Worm (Caenorhabditis elegans) whole organism, L1 larva: ENCODE measurements around the gene ZK470.2.

ENCODE experiments used
- aha-1 ChIP-seq: fragments of 150-350 bp; optimal IDR thresholded peaks from 2 replicates; lab custom pipeline; 2014; ENCODE audit warnings: missing biosample characterization, missing genetic modification characterization
- alr-1 ChIP-seq: fragments of 200-800 bp; sonication (Bioruptor generic); optimal IDR thresholded peaks from 2 replicates; lab custom pipeline; 2018; ENCODE audit warnings: borderline replicate concordance, mild to moderate bottlenecking, missing genetic modification characterization, missing compliant biosample characterization
- blmp-1 ChIP-seq: fragments of 150-350 bp; optimal IDR thresholded peaks from 2 replicates; lab custom pipeline; 2014; ENCODE audit warnings: missing biosample characterization, missing genetic modification characterization
- ceh-82 ChIP-seq, 3 experiments: fragments of 150-350 bp in 1 of 3; sonication (generic microtip) in 2 of 3; optimal IDR thresholded peaks; 2 replicates each; lab custom pipeline; 2014 to 2017; ENCODE audit warnings: missing biosample characterization in 3 of 3, missing genetic modification characterization in 3 of 3
- ceh-88 ChIP-seq: fragments of 200-800 bp; sonication (Bioruptor generic); IDR thresholded peaks from 2 replicates; pipeline ENCODE4 v1.3.6; 2022; ENCODE audit warnings: missing genetic modification characterization, missing compliant biosample characterization
- elt-2 ChIP-seq: sonication (generic microtip); optimal IDR thresholded peaks from 2 replicates; lab custom pipeline; 2016; ENCODE audit warnings: missing genetic modification characterization, mild to moderate bottlenecking, inconsistent platforms, missing compliant biosample characterization, missing genetic modification reagents
- grh-1 ChIP-seq: fragments of 200-800 bp; sonication (Bioruptor generic); IDR thresholded peaks from 2 replicates; pipeline ENCODE4 v1.3.6; 2022; ENCODE audit warnings: missing genetic modification reagents, missing genetic modification characterization, missing compliant biosample characterization
- hlh-17 ChIP-seq: fragments of 200-800 bp; sonication (Bioruptor generic); optimal IDR thresholded peaks from 2 replicates; lab custom pipeline; 2018; ENCODE audit warnings: missing genetic modification characterization, mild to moderate bottlenecking, missing compliant biosample characterization, moderate library complexity, borderline replicate concordance
- irx-1 ChIP-seq: sonication (generic microtip); optimal IDR thresholded peaks from 2 replicates; lab custom pipeline; 2016; ENCODE audit warnings: missing genetic modification characterization, missing compliant biosample characterization
- jun-1 ChIP-seq: fragments of 150-350 bp; optimal IDR thresholded peaks from 2 replicates; lab custom pipeline; 2014; ENCODE audit warnings: missing biosample characterization, missing genetic modification reagents, missing genetic modification characterization
- lin-14 ChIP-seq: fragments of 200-800 bp; sonication (Bioruptor generic); optimal IDR thresholded peaks from 2 replicates; lab custom pipeline; 2018; ENCODE audit warnings: mild to moderate bottlenecking, missing genetic modification characterization, moderate library complexity, missing compliant biosample characterization
- lin-35 ChIP-seq, 2 experiments: fragments of 150-350 bp; optimal IDR thresholded peaks; 2 replicates each; lab custom pipeline; 2014; ENCODE audit warnings: missing biosample characterization in 2 of 2, missing genetic modification characterization in 2 of 2, missing genetic modification reagents in 2 of 2
- lin-39 ChIP-seq: fragments of 150-350 bp; optimal IDR thresholded peaks from 2 replicates; lab custom pipeline; 2014; ENCODE audit warnings: missing biosample characterization, missing genetic modification reagents, missing genetic modification characterization
- lsy-2 ChIP-seq, 2 experiments: fragments of 150-350 bp; optimal IDR thresholded peaks; 2 replicates each; lab custom pipeline; 2014; ENCODE audit warnings: missing biosample characterization in 2 of 2, missing genetic modification characterization in 2 of 2
- mab-9 ChIP-seq: fragments of 200-800 bp; sonication (Bioruptor generic); IDR thresholded peaks from 2 replicates; pipeline ENCODE4 v1.3.6; 2022; ENCODE audit warnings: missing genetic modification reagents, missing genetic modification characterization, missing compliant biosample characterization
- nhr-71 ChIP-seq: sonication (generic microtip); optimal IDR thresholded peaks from 2 replicates; lab custom pipeline; 2016; ENCODE audit warnings: mild to moderate bottlenecking, missing genetic modification characterization, moderate library complexity, missing compliant biosample characterization
- nhr-77 ChIP-seq: fragments of 150-350 bp; optimal IDR thresholded peaks from 2 replicates; lab custom pipeline; 2014; ENCODE audit warnings: missing biosample characterization, missing genetic modification characterization
- nhr-85 ChIP-seq: sonication (generic microtip); peaks from one replicate; lab custom pipeline; 2016; ENCODE audit warnings: missing genetic modification characterization, inconsistent platforms, missing compliant biosample characterization
- nhr-90 ChIP-seq: sonication (generic microtip); optimal IDR thresholded peaks from 2 replicates; lab custom pipeline; 2016; ENCODE audit warnings: mild to moderate bottlenecking, missing genetic modification characterization, missing compliant biosample characterization; ENCODE audit not compliant: poor library complexity
- pqm-1 ChIP-seq: sonication (generic microtip); optimal IDR thresholded peaks from 3 replicates; lab custom pipeline; 2017; ENCODE audit warnings: missing biosample characterization, missing genetic modification characterization
- rnt-1 ChIP-seq: sonication (generic microtip); optimal IDR thresholded peaks from 2 replicates; lab custom pipeline; 2016; ENCODE audit warnings: mild to moderate bottlenecking, missing genetic modification characterization, moderate library complexity, missing compliant biosample characterization
- snpc-4 ChIP-seq: fragments of 150-350 bp; optimal IDR thresholded peaks from 2 replicates; lab custom pipeline; 2014; ENCODE audit warnings: missing biosample characterization, missing genetic modification characterization
- snu-23 ChIP-seq: sonication (generic microtip); optimal IDR thresholded peaks from 2 replicates; lab custom pipeline; 2016; ENCODE audit warnings: missing genetic modification characterization, missing compliant biosample characterization
- sptf-1 ChIP-seq: fragments of 150-350 bp; optimal IDR thresholded peaks from 2 replicates; lab custom pipeline; 2014; ENCODE audit warnings: missing biosample characterization, missing genetic modification characterization
- tbx-2 ChIP-seq: sonication (generic microtip); optimal IDR thresholded peaks from 2 replicates; lab custom pipeline; 2016; ENCODE audit warnings: missing genetic modification characterization, missing compliant biosample characterization
- unc-130 ChIP-seq: fragments of 150-350 bp; optimal IDR thresholded peaks from 2 replicates; lab custom pipeline; 2017; ENCODE audit warnings: missing biosample characterization, missing genetic modification characterization, inconsistent platforms
- unc-30 ChIP-seq: sonication (generic microtip); optimal IDR thresholded peaks from 2 replicates; lab custom pipeline; 2017; ENCODE audit warnings: missing biosample characterization, missing genetic modification characterization
- unc-86 ChIP-seq: sonication (generic microtip); optimal IDR thresholded peaks from 2 replicates; lab custom pipeline; 2016; ENCODE audit warnings: missing genetic modification characterization, missing compliant biosample characterization
- ztf-11 ChIP-seq, 2 experiments: sonication (generic microtip); optimal IDR thresholded peaks; 2 replicates each; lab custom pipeline; 2016 to 2017; ENCODE audit warnings: missing genetic modification characterization in 2 of 2, missing biosample characterization in 1 of 2, missing compliant biosample characterization in 1 of 2

Gene ZK470.2

ce11 chrX:4147600-4148448, 12.9 kb downstream of the ZK470.2 start (continued):
- TF ChIP-seq lin-35 (GFP tag; optimal IDR thresholded peaks at IDR 0.05; lab: Kevin White, UChicago) (no peak), irx-1 (tag; lab: Kevin White, UChicago) (no peak), elt-2 (tag; lab: Kevin White, UChicago) (no peak), ceh-88 (GFP tag; lab: Robert Waterston, UW) (no peak), jun-1 (tag; lab: Kevin White, UChicago) (no peak), grh-1 (GFP tag; lab: Robert Waterston, UW) (no peak), ztf-11 (tag; optimal IDR thresholded peaks at IDR 0.05; lab: Kevin White, UChicago) (no peak), mab-9 (GFP tag; lab: Robert Waterston, UW) (no peak), alr-1 (no peak), unc-86 (tag; lab: Kevin White, UChicago) (no peak), unc-30 (no peak), aha-1 (tag; lab: Kevin White, UChicago) (no peak), pqm-1 (tag; lab: Kevin White, UChicago) (no peak)

ce11 chrX:4148449-4149031, 13.6 kb downstream of the ZK470.2 start:
- TF ChIP-seq mab-9 (GFP tag; lab: Robert Waterston, UW): no peak
- TF ChIP-seq jun-1 (tag; lab: Kevin White, UChicago): no peak
- TF ChIP-seq nhr-77 (tag; lab: Kevin White, UChicago): no peak
- TF ChIP-seq rnt-1: no peak
- TF ChIP-seq unc-130: no peak
- TF ChIP-seq lin-39 (tag; lab: Kevin White, UChicago): no peak
- no peak for TF ChIP-seq aha-1 (tag; lab: Kevin White, UChicago)
- no peak for TF ChIP-seq unc-30
- no peak for TF ChIP-seq ztf-11 (tag; optimal IDR thresholded peaks at IDR 0.05; lab: Kevin White, UChicago)
- no peak for TF ChIP-seq sptf-1 (tag; lab: Kevin White, UChicago)
- TF ChIP-seq lsy-2 (tag; optimal IDR thresholded peaks at IDR 0.05; lab: Kevin White, UChicago): no peak
- no peak for TF ChIP-seq nhr-90 (tag; lab: Kevin White, UChicago)
- no peak for TF ChIP-seq ceh-82 (tag; optimal IDR thresholded peaks at IDR 0.05; lab: Kevin White, UChicago)
- no peak for TF ChIP-seq snu-23
- TF ChIP-seq, all 84 proteins: peak for 0

DNA sequence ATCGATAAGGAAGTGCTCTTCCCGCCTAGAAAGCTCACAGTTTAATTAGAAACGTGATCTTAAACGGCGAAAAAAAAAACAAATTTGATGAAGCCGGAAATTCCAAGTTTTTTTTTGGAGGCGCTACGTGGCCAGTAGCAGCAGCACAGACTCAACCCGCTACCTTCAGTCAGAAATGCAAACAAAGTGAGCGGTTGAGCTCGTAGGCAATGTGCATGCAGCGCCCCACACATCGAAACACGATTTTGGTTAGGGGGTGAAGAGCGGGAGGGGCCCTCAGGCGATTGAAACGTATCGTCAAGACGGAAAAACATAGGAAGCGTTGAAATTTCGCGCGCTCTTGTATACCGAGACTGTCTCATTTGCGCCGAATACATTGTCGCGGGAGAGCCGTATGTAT, 16.3 kb downstream of the ZK470.2 start:
- TF ChIP-seq nhr-71: peak; percentile 3
- peak; percentile 21 for TF ChIP-seq lin-14 (GFP tag; lab: Kevin White, UChicago)
- TF ChIP-seq nhr-85 (tag; lab: Kevin White, UChicago): no peak
- no peak for TF ChIP-seq tbx-2 (tag; lab: Kevin White, UChicago)
- TF ChIP-seq alr-1: no peak
- TF ChIP-seq ceh-82 (tag; optimal IDR thresholded peaks at IDR 0.05; lab: Kevin White, UChicago): peak in 1 of 3 experiments; percentile 9

ce11 chrX:4153343-4153742, 18.4 kb downstream of the ZK470.2 start, which contains the start of gene nck-1:
Gene nck-1, minus strand, starts transcription at chrX:4153443.
- TF ChIP-seq ztf-11 (tag; optimal IDR thresholded peaks at IDR 0.05; lab: Kevin White, UChicago) (no peak), snpc-4 (tag; lab: Kevin White, UChicago) (no peak), hlh-17 (GFP tag; lab: Kevin White, UChicago) (no peak), nhr-85 (tag; lab: Kevin White, UChicago) (peak; percentile 53), blmp-1 (tag; lab: Kevin White, UChicago) (peak; percentile 28)

- no peak for TF ChIP-seq nhr-90 (tag; lab: Kevin White, UChicago)
- TF ChIP-seq lin-14 (GFP tag; lab: Kevin White, UChicago): peak; percentile 79
- peak; percentile 25 for TF ChIP-seq rnt-1
- peak; percentile 11 for TF ChIP-seq nhr-71
Measured at ce11 chrX:4154784-4155183, 19.8 kb downstream of the ZK470.2 start.
